Worm (Caenorhabditis elegans) whole organism, L2 larva: Measurements from ENCODE around the gene mlk-1.

Source experiments
- C34F6.9 ChIP-seq: fragments of 150-350 bp; optimal IDR thresholded peaks from 2 replicates; lab custom pipeline; 2014; ENCODE audit warnings: missing biosample characterization, missing genetic modification characterization
- F13H6.1 ChIP-seq: sonication (generic microtip); optimal IDR thresholded peaks from 2 replicates; lab custom pipeline; 2016; ENCODE audit warnings: missing genetic modification characterization, missing compliant biosample characterization
- R02D3.7 ChIP-seq: fragments of 150-350 bp; optimal IDR thresholded peaks from 2 replicates; lab custom pipeline; 2014; ENCODE audit warnings: missing biosample characterization, missing genetic modification characterization
- Y55F3AM.14 ChIP-seq: fragments of 200-800 bp; sonication (Bioruptor generic); optimal IDR thresholded peaks from 2 replicates; lab custom pipeline; 2018; ENCODE audit warnings: mild to moderate bottlenecking, missing genetic modification characterization, missing compliant biosample characterization
- ZK546.5 ChIP-seq: sonication (generic microtip); optimal IDR thresholded peaks from 2 replicates; lab custom pipeline; 2017; ENCODE audit warnings: missing biosample characterization, missing genetic modification characterization
- aly-2 ChIP-seq: fragments of 150-350 bp; optimal IDR thresholded peaks from 2 replicates; lab custom pipeline; 2014; ENCODE audit warnings: missing biosample characterization, missing genetic modification characterization
- blmp-1 ChIP-seq: sonication (generic microtip); optimal IDR thresholded peaks from 2 replicates; lab custom pipeline; 2017; ENCODE audit warnings: missing genetic modification characterization, mild to moderate bottlenecking, missing compliant biosample characterization, antibody characterized with exemption, moderate library complexity; ENCODE audit not compliant: insufficient read depth
- ceh-16 ChIP-seq: fragments of 150-350 bp; optimal IDR thresholded peaks from 2 replicates; lab custom pipeline; 2014; ENCODE audit warnings: missing biosample characterization, missing genetic modification characterization
- crh-2 ChIP-seq: sonication (generic microtip); optimal IDR thresholded peaks from 2 replicates; lab custom pipeline; 2017; ENCODE audit warnings: missing biosample characterization, missing genetic modification characterization
- dmd-4 ChIP-seq: sonication (generic microtip); optimal IDR thresholded peaks from 2 replicates; lab custom pipeline; 2017; ENCODE audit warnings: missing biosample characterization, missing genetic modification characterization
- elt-3 ChIP-seq: sonication (generic microtip); optimal IDR thresholded peaks from 2 replicates; lab custom pipeline; 2017; ENCODE audit warnings: missing biosample characterization, missing genetic modification characterization
- fos-1 ChIP-seq: fragments of 150-350 bp; optimal IDR thresholded peaks from 2 replicates; lab custom pipeline; 2014; ENCODE audit warnings: missing biosample characterization, missing genetic modification characterization
- lin-11 ChIP-seq: fragments of 150-350 bp; sonication (generic microtip); optimal IDR thresholded peaks from 2 replicates; lab custom pipeline; 2014; ENCODE audit warnings: missing biosample characterization, missing genetic modification characterization, inconsistent platforms, mixed read lengths
- lin-13 ChIP-seq: fragments of 150-350 bp; optimal IDR thresholded peaks from 2 replicates; lab custom pipeline; 2014; ENCODE audit warnings: missing biosample characterization, missing genetic modification reagents, missing genetic modification characterization
- lsy-2 ChIP-seq, 2 experiments: fragments of 150-350 bp in 1 of 2; sonication (generic microtip) in 1 of 2; optimal IDR thresholded peaks; 2 replicates each; lab custom pipeline; 2014 to 2017; ENCODE audit warnings: missing biosample characterization in 2 of 2, missing genetic modification characterization in 2 of 2
- mab-5 ChIP-seq: fragments of 150-350 bp; optimal IDR thresholded peaks from 2 replicates; lab custom pipeline; 2014; ENCODE audit warnings: missing biosample characterization, missing genetic modification characterization
- mdl-1 ChIP-seq, 2 experiments: fragments of 150-350 bp in 1 of 2; sonication (generic microtip) in 1 of 2; optimal IDR thresholded peaks; 2 replicates each; lab custom pipeline; 2017; ENCODE audit warnings: missing biosample characterization in 2 of 2, missing genetic modification characterization in 2 of 2
- nhr-10 ChIP-seq: sonication (generic microtip); optimal IDR thresholded peaks from 2 replicates; lab custom pipeline; 2017; ENCODE audit warnings: missing biosample characterization, missing genetic modification characterization
- nhr-11 ChIP-seq: fragments of 150-350 bp; optimal IDR thresholded peaks from 2 replicates; lab custom pipeline; 2014; ENCODE audit warnings: missing biosample characterization, missing genetic modification characterization
- nhr-12 ChIP-seq: fragments of 150-350 bp; optimal IDR thresholded peaks from 2 replicates; lab custom pipeline; 2014; ENCODE audit warnings: missing biosample characterization, missing genetic modification characterization
- nhr-129 ChIP-seq: fragments of 150-350 bp; optimal IDR thresholded peaks from 2 replicates; lab custom pipeline; 2014; ENCODE audit warnings: missing biosample characterization, missing genetic modification characterization
- nhr-21 ChIP-seq: fragments of 150-350 bp; optimal IDR thresholded peaks from 2 replicates; lab custom pipeline; 2014; ENCODE audit warnings: missing biosample characterization, missing genetic modification characterization
- nhr-23 ChIP-seq: fragments of 150-350 bp; optimal IDR thresholded peaks from 2 replicates; lab custom pipeline; 2014; ENCODE audit warnings: missing biosample characterization, missing genetic modification reagents, missing genetic modification characterization
- nhr-237 ChIP-seq: fragments of 150-350 bp; optimal IDR thresholded peaks from 2 replicates; lab custom pipeline; 2014; ENCODE audit warnings: missing biosample characterization, missing genetic modification characterization
- nhr-25 ChIP-seq: fragments of 150-350 bp; sonication (generic microtip); optimal IDR thresholded peaks from 3 replicates; lab custom pipeline; 2014; ENCODE audit warnings: missing biosample characterization, missing genetic modification characterization
- nhr-77 ChIP-seq: fragments of 150-350 bp; optimal IDR thresholded peaks from 2 replicates; lab custom pipeline; 2014; ENCODE audit warnings: missing biosample characterization, missing genetic modification characterization
- peb-1 ChIP-seq: fragments of 150-350 bp; optimal IDR thresholded peaks from 2 replicates; lab custom pipeline; 2014; ENCODE audit warnings: missing biosample characterization, missing genetic modification characterization
- sem-4 ChIP-seq: fragments of 150-350 bp; optimal IDR thresholded peaks from 2 replicates; lab custom pipeline; 2014; ENCODE audit warnings: missing biosample characterization, missing genetic modification reagents, missing genetic modification characterization
- sma-3 ChIP-seq: sonication (generic microtip); optimal IDR thresholded peaks from 2 replicates; lab custom pipeline; 2016; ENCODE audit warnings: missing genetic modification reagents, missing genetic modification characterization, missing compliant biosample characterization
- unc-39 ChIP-seq: fragments of 150-350 bp; optimal IDR thresholded peaks from 2 replicates; lab custom pipeline; 2014; ENCODE audit warnings: missing biosample characterization, missing genetic modification characterization
- unc-62 ChIP-seq: fragments of 150-350 bp; optimal IDR thresholded peaks from 2 replicates; lab custom pipeline; 2014; ENCODE audit warnings: missing biosample characterization, missing genetic modification reagents, missing genetic modification characterization
- zag-1 ChIP-seq: fragments of 150-350 bp; optimal IDR thresholded peaks from 2 replicates; lab custom pipeline; 2014; ENCODE audit warnings: missing biosample characterization, missing genetic modification characterization
- ztf-1 ChIP-seq: fragments of 200-800 bp; sonication (Bioruptor generic); conservative IDR thresholded peaks from 2 replicates; pipeline ENCODE4 v1.3.6; 2022; ENCODE audit warnings: missing genetic modification characterization, missing compliant biosample characterization
- ztf-11 ChIP-seq: sonication (generic microtip); optimal IDR thresholded peaks from 2 replicates; lab custom pipeline; 2017; ENCODE audit warnings: missing biosample characterization, missing genetic modification characterization
- ztf-4 ChIP-seq: fragments of 150-350 bp; optimal IDR thresholded peaks from 2 replicates; lab custom pipeline; 2014; ENCODE audit warnings: missing biosample characterization, missing genetic modification characterization

The mlk-1 gene

ce11 chrV:5107816-5108215, 43.2 kb upstream of the mlk-1 start, which contains the start of gene srab-3:
TSS of gene srab-3 (minus strand) at chrV:5107916.
- no peak for TF ChIP-seq aly-2 (tag; lab: Kevin White, UChicago)
- no peak for TF ChIP-seq C34F6.9 (tag; lab: Kevin White, UChicago)
- TF ChIP-seq sma-3 (GFP tag; lab: Kevin White, UChicago): no peak
- TF ChIP-seq nhr-11 (tag; lab: Kevin White, UChicago): no peak
- no peak for TF ChIP-seq nhr-237
- no peak for TF ChIP-seq unc-62 (GFP tag; lab: Kevin White, UChicago)
- TF ChIP-seq mdl-1 (tag; optimal IDR thresholded peaks at IDR 0.05; lab: Kevin White, UChicago): no peak
- TF ChIP-seq elt-3 (tag; lab: Kevin White, UChicago): no peak
- TF ChIP-seq nhr-10 (tag; lab: Kevin White, UChicago): no peak
- TF ChIP-seq lin-11 (tag; lab: Kevin White, UChicago): no peak
- TF ChIP-seq nhr-25: no peak
- TF ChIP-seq R02D3.7: no peak
- TF ChIP-seq ztf-4 (tag; lab: Kevin White, UChicago): no peak
- TF ChIP-seq F13H6.1: no peak
- TF ChIP-seq nhr-23 (tag; lab: Kevin White, UChicago): no peak
- TF ChIP-seq ztf-1 (GFP tag; lab: Robert Waterston, UW): no peak
- no peak for TF ChIP-seq zag-1 (tag; lab: Kevin White, UChicago)

- TF ChIP-seq sem-4 (tag; lab: Kevin White, UChicago): no peak
- no peak for TF ChIP-seq lsy-2 (tag; optimal IDR thresholded peaks at IDR 0.05; lab: Kevin White, UChicago)
- TF ChIP-seq peb-1 (tag; lab: Kevin White, UChicago): no peak
- no peak for TF ChIP-seq mdl-1 (tag; optimal IDR thresholded peaks at IDR 0.05; lab: Kevin White, UChicago)
- TF ChIP-seq elt-3 (tag; lab: Kevin White, UChicago): no peak
- no peak for TF ChIP-seq ztf-4 (tag; lab: Kevin White, UChicago)
- no peak for TF ChIP-seq lin-11 (tag; lab: Kevin White, UChicago)
- TF ChIP-seq mab-5 (tag; lab: Kevin White, UChicago): no peak
- no peak for TF ChIP-seq R02D3.7
- no peak for TF ChIP-seq nhr-10 (tag; lab: Kevin White, UChicago)
- TF ChIP-seq ZK546.5: no peak
- no peak for TF ChIP-seq unc-39 (tag; lab: Kevin White, UChicago)
- no peak for TF ChIP-seq crh-2 (tag; lab: Kevin White, UChicago)
- TF ChIP-seq Y55F3AM.14 (GFP tag; lab: Kevin White, UChicago): no peak
- no peak for TF ChIP-seq blmp-1 (tag; lab: Kevin White, UChicago)
- TF ChIP-seq, all 48 proteins: peak for 0
Measured at ce11 chrV:5104934-5105333, 40.3 kb upstream of the mlk-1 start, which contains the start of gene srab-2. TSS of gene srab-2 (minus strand) at chrV:5105034.

- TF ChIP-seq ZK546.5 (no peak), lin-13 (no peak)
Measured at ce11 chrV:5102017-5102416, 37.4 kb upstream of the mlk-1 start, which contains the start of gene srab-1. TSS of gene srab-1 (minus strand) at chrV:5102117.

ce11 chrV:5098925-5099324, 34.3 kb upstream of the mlk-1 start, which contains the start of gene unc-46:
TSS of gene unc-46 (minus strand) at chrV:5099025.
- no peak for TF ChIP-seq dmd-4
- no peak for TF ChIP-seq sma-3 (GFP tag; lab: Kevin White, UChicago)

- TF ChIP-seq ceh-16 (tag; lab: Kevin White, UChicago): no peak
- TF ChIP-seq nhr-77: no peak
- no peak for TF ChIP-seq nhr-10 (tag; lab: Kevin White, UChicago)
- TF ChIP-seq ztf-11: no peak
- no peak for TF ChIP-seq mdl-1 (tag; optimal IDR thresholded peaks at IDR 0.05; lab: Kevin White, UChicago)
- TF ChIP-seq nhr-129: no peak
- no peak for TF ChIP-seq nhr-21 (tag; lab: Kevin White, UChicago)
- no peak for TF ChIP-seq nhr-12 (tag; lab: Kevin White, UChicago)
- TF ChIP-seq blmp-1 (tag; lab: Kevin White, UChicago): no peak
- no peak for TF ChIP-seq ztf-4 (tag; lab: Kevin White, UChicago)
- TF ChIP-seq R02D3.7: no peak
- TF ChIP-seq unc-39 (tag; lab: Kevin White, UChicago): no peak
- TF ChIP-seq fos-1 (tag; lab: Kevin White, UChicago): no peak
- TF ChIP-seq Y55F3AM.14 (GFP tag; lab: Kevin White, UChicago): no peak
- TF ChIP-seq nhr-23 (tag; lab: Kevin White, UChicago): no peak
- TF ChIP-seq sem-4 (tag; lab: Kevin White, UChicago): no peak
- no peak for TF ChIP-seq zag-1 (tag; lab: Kevin White, UChicago)
- no peak for TF ChIP-seq peb-1 (tag; lab: Kevin White, UChicago)
- no peak for TF ChIP-seq lin-13
- TF ChIP-seq, all 48 proteins: peak for 0
Measured at ce11 chrV:5097035-5097434, 32.4 kb upstream of the mlk-1 start, which contains the start of gene C04F5.2. TSS of gene C04F5.2 (minus strand) at chrV:5097135.
